Worm (Caenorhabditis elegans): ENCODE data around the gene cls-1.

- TF ChIP-seq nhr-25 (tag; optimal IDR thresholded peaks at IDR 0.05; ENCODE audit: borderline replicate concordance, insufficient read depth) (no peak), madf-9 (GFP tag; conservative IDR thresholded peaks at IDR 0.05) (no peak), skn-1 (tag; optimal IDR thresholded peaks at IDR 0.05) (no peak)
Observed at ce11 chrIII:7534648-7535047, 26.7 kb downstream of the cls-1 start.

Measured in whole organism, L4 larva.